Worm (Caenorhabditis elegans): ENCODE measurements around the gene T18D3.5.

DNA sequence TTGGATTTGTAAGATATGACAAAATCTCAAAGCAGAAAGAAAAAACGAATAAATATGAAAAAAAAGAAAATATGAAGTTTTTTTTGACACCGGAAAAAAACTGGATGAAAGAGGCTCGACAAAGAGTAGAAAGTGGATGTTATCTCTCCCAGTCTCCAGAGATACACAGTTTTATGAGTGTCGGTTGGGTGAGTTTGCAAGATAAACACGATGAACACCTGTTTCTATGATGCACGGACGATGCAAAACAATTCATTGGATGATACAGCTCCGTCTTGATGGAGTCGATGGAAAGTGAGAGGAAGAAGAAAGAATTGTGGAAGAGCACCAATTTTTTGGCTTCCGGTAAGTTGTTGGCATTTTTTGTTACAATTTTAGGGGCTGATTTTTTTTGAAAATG, 47.8 kb upstream of the T18D3.5 start:
- TF ChIP-seq ztf-23 (GFP tag; IDR thresholded peaks at IDR 0.05) (no peak), flt-1 (GFP tag; IDR thresholded peaks at IDR 0.05) (no peak), klf-2 (GFP tag; conservative IDR thresholded peaks at IDR 0.05) (no peak), T22C8.4 (GFP tag; IDR thresholded peaks at IDR 0.05) (no peak)

Data from whole organism, midembryonic.